Worm (Caenorhabditis elegans) whole organism, L1 larva: ENCODE data around the gene ZK809.5.

Experiments used
- C34B4.2 ChIP-seq: sonication (generic microtip); optimal IDR thresholded peaks from 2 replicates; lab custom pipeline; 2017; ENCODE audit warnings: mild to moderate bottlenecking, missing genetic modification characterization, missing compliant biosample characterization
- Y116A8C.19 ChIP-seq: sonication (generic microtip); optimal IDR thresholded peaks from 2 replicates; lab custom pipeline; 2016; ENCODE audit warnings: missing compliant biosample characterization, missing genetic modification characterization, borderline replicate concordance
- ama-1 ChIP-seq: fragments of 150-350 bp; optimal IDR thresholded peaks from 2 replicates; lab custom pipeline; 2014
- ceh-63 ChIP-seq: fragments of 200-800 bp; sonication (Bioruptor generic); optimal IDR thresholded peaks from 2 replicates; lab custom pipeline; 2018; ENCODE audit warnings: mild to moderate bottlenecking, missing genetic modification characterization, missing compliant biosample characterization
- ceh-88 ChIP-seq: fragments of 200-800 bp; sonication (Bioruptor generic); IDR thresholded peaks from 2 replicates; pipeline ENCODE4 v1.3.6; 2022; ENCODE audit warnings: missing genetic modification characterization, missing compliant biosample characterization
- ceh-90 ChIP-seq: sonication (generic microtip); optimal IDR thresholded peaks from 2 replicates; lab custom pipeline; 2016; ENCODE audit warnings: missing genetic modification characterization, missing compliant biosample characterization
- ces-1 ChIP-seq: fragments of 150-350 bp; optimal IDR thresholded peaks from 2 replicates; lab custom pipeline; 2014; ENCODE audit warnings: missing biosample characterization, missing genetic modification reagents, missing genetic modification characterization
- dsc-1 ChIP-seq: sonication (generic microtip); optimal IDR thresholded peaks from 2 replicates; lab custom pipeline; 2016; ENCODE audit warnings: mild to moderate bottlenecking, missing genetic modification characterization, missing compliant biosample characterization
- elt-3 ChIP-seq, 6 experiments: fragments of 150-350 bp in 1 of 6; sonication (generic microtip); optimal IDR thresholded peaks; 2 replicates each; lab custom pipeline; 2017 to 2018; ENCODE audit warnings: missing biosample characterization in 6 of 6, missing genetic modification characterization in 6 of 6, inconsistent platforms in 1 of 6
- fkh-10 ChIP-seq: sonication (generic microtip); optimal IDR thresholded peaks from 2 replicates; lab custom pipeline; 2017; ENCODE audit warnings: missing biosample characterization, missing genetic modification reagents, missing genetic modification characterization
- fkh-8 ChIP-seq: sonication (generic microtip); optimal IDR thresholded peaks from 2 replicates; lab custom pipeline; 2016; ENCODE audit warnings: mild to moderate bottlenecking, missing genetic modification characterization, missing compliant biosample characterization
- fos-1 ChIP-seq: fragments of 150-350 bp; optimal IDR thresholded peaks from 2 replicates; lab custom pipeline; 2014; ENCODE audit warnings: missing biosample characterization, missing genetic modification characterization
- irx-1 ChIP-seq: sonication (generic microtip); optimal IDR thresholded peaks from 2 replicates; lab custom pipeline; 2016; ENCODE audit warnings: missing genetic modification characterization, missing compliant biosample characterization
- jun-1 ChIP-seq: fragments of 150-350 bp; optimal IDR thresholded peaks from 2 replicates; lab custom pipeline; 2014; ENCODE audit warnings: missing biosample characterization, missing genetic modification reagents, missing genetic modification characterization
- lin-13 ChIP-seq: fragments of 150-350 bp; optimal IDR thresholded peaks from 2 replicates; lab custom pipeline; 2014; ENCODE audit warnings: missing biosample characterization, missing genetic modification reagents, missing genetic modification characterization
- lin-14 ChIP-seq: fragments of 200-800 bp; sonication (Bioruptor generic); optimal IDR thresholded peaks from 2 replicates; lab custom pipeline; 2018; ENCODE audit warnings: mild to moderate bottlenecking, missing genetic modification characterization, moderate library complexity, missing compliant biosample characterization
- lin-15B ChIP-seq: fragments of 150-350 bp; sonication (generic microtip); optimal IDR thresholded peaks from 3 replicates; lab custom pipeline; 2014; ENCODE audit warnings: missing biosample characterization, missing genetic modification characterization
- lin-39 ChIP-seq: fragments of 150-350 bp; optimal IDR thresholded peaks from 2 replicates; lab custom pipeline; 2014; ENCODE audit warnings: missing biosample characterization, missing genetic modification reagents, missing genetic modification characterization
- lir-3 ChIP-seq: sonication (generic microtip); optimal IDR thresholded peaks from 2 replicates; lab custom pipeline; 2016; ENCODE audit warnings: mild to moderate bottlenecking, missing genetic modification characterization, moderate library complexity, missing compliant biosample characterization; ENCODE audit not compliant: poor library complexity
- lsy-2 ChIP-seq, 2 experiments: fragments of 150-350 bp; optimal IDR thresholded peaks; 2 replicates each; lab custom pipeline; 2014; ENCODE audit warnings: missing biosample characterization in 2 of 2, missing genetic modification characterization in 2 of 2
- mdl-1 ChIP-seq, 2 experiments: fragments of 150-350 bp; optimal IDR thresholded peaks; 2 replicates each; lab custom pipeline; 2014 to 2017; ENCODE audit warnings: missing biosample characterization in 2 of 2, missing genetic modification characterization in 2 of 2, inconsistent platforms in 1 of 2
- mep-1 ChIP-seq: fragments of 150-350 bp; optimal IDR thresholded peaks from 2 replicates; lab custom pipeline; 2014; ENCODE audit warnings: missing biosample characterization, missing genetic modification characterization
- nhr-12 ChIP-seq: sonication (generic microtip); optimal IDR thresholded peaks from 2 replicates; lab custom pipeline; 2017; ENCODE audit warnings: missing biosample characterization, missing genetic modification characterization
- nhr-19 ChIP-seq: fragments of 200-800 bp; sonication (Bioruptor generic); conservative IDR thresholded peaks from 2 replicates; pipeline ENCODE4 v1.3.6; 2022; ENCODE audit warnings: missing genetic modification characterization, missing compliant biosample characterization
- nhr-28 ChIP-seq: fragments of 150-350 bp; optimal IDR thresholded peaks from 2 replicates; lab custom pipeline; 2014; ENCODE audit warnings: missing biosample characterization, missing genetic modification characterization
- nhr-47 ChIP-seq: sonication (generic microtip); optimal IDR thresholded peaks from 2 replicates; lab custom pipeline; 2016; ENCODE audit warnings: mild to moderate bottlenecking, missing genetic modification characterization, moderate library complexity, missing compliant biosample characterization
- nhr-71 ChIP-seq: sonication (generic microtip); optimal IDR thresholded peaks from 2 replicates; lab custom pipeline; 2016; ENCODE audit warnings: mild to moderate bottlenecking, missing genetic modification characterization, moderate library complexity, missing compliant biosample characterization
- nhr-77 ChIP-seq: fragments of 150-350 bp; optimal IDR thresholded peaks from 2 replicates; lab custom pipeline; 2014; ENCODE audit warnings: missing biosample characterization, missing genetic modification characterization
- pqm-1 ChIP-seq: sonication (generic microtip); optimal IDR thresholded peaks from 3 replicates; lab custom pipeline; 2017; ENCODE audit warnings: missing biosample characterization, missing genetic modification characterization
- snpc-4 ChIP-seq: fragments of 150-350 bp; optimal IDR thresholded peaks from 2 replicates; lab custom pipeline; 2014; ENCODE audit warnings: missing biosample characterization, missing genetic modification characterization
- sox-4 ChIP-seq: sonication (generic microtip); optimal IDR thresholded peaks from 2 replicates; lab custom pipeline; 2016; ENCODE audit warnings: missing genetic modification characterization, missing compliant biosample characterization
- sptf-1 ChIP-seq: fragments of 150-350 bp; optimal IDR thresholded peaks from 2 replicates; lab custom pipeline; 2014; ENCODE audit warnings: missing biosample characterization, missing genetic modification characterization
- sup-37 ChIP-seq: fragments of 200-800 bp; sonication (Bioruptor generic); optimal IDR thresholded peaks from 2 replicates; lab custom pipeline; 2018; ENCODE audit warnings: mild to moderate bottlenecking, missing genetic modification characterization, missing compliant biosample characterization
- swsn-7 ChIP-seq: sonication (generic microtip); optimal IDR thresholded peaks from 2 replicates; lab custom pipeline; 2016; ENCODE audit warnings: missing genetic modification characterization, missing compliant biosample characterization
- tbx-2 ChIP-seq: sonication (generic microtip); optimal IDR thresholded peaks from 2 replicates; lab custom pipeline; 2016; ENCODE audit warnings: missing genetic modification characterization, missing compliant biosample characterization
- tlp-1 ChIP-seq: fragments of 150-350 bp; optimal IDR thresholded peaks from 2 replicates; lab custom pipeline; 2014; ENCODE audit warnings: missing biosample characterization, missing genetic modification characterization
- unc-130 ChIP-seq: fragments of 150-350 bp; optimal IDR thresholded peaks from 2 replicates; lab custom pipeline; 2017; ENCODE audit warnings: missing biosample characterization, missing genetic modification characterization, inconsistent platforms
- unc-30 ChIP-seq: sonication (generic microtip); optimal IDR thresholded peaks from 2 replicates; lab custom pipeline; 2017; ENCODE audit warnings: missing biosample characterization, missing genetic modification characterization
- unc-62 ChIP-seq: fragments of 150-350 bp; optimal IDR thresholded peaks from 2 replicates; lab custom pipeline; 2014; ENCODE audit warnings: missing biosample characterization, missing genetic modification reagents, missing genetic modification characterization
- unc-98 ChIP-seq: fragments of 200-800 bp; sonication (Bioruptor generic); IDR thresholded peaks from 2 replicates; pipeline ENCODE4 v1.3.6; 2022; ENCODE audit warnings: missing genetic modification characterization, missing compliant biosample characterization
- vab-15 ChIP-seq: sonication (generic microtip); optimal IDR thresholded peaks from 2 replicates; lab custom pipeline; 2017; ENCODE audit warnings: missing genotype, mild to moderate bottlenecking, missing genetic modification characterization, missing compliant biosample characterization
- zag-1 ChIP-seq: fragments of 150-350 bp; optimal IDR thresholded peaks from 2 replicates; lab custom pipeline; 2014; ENCODE audit warnings: missing biosample characterization, missing genetic modification characterization
- zip-4 ChIP-seq: fragments of 200-800 bp; sonication (Bioruptor generic); optimal IDR thresholded peaks from 2 replicates; lab custom pipeline; 2018; ENCODE audit warnings: mild to moderate bottlenecking, missing genetic modification characterization, moderate library complexity, missing compliant biosample characterization
- ztf-4 ChIP-seq: fragments of 150-350 bp; optimal IDR thresholded peaks from 2 replicates; lab custom pipeline; 2014; ENCODE audit warnings: missing biosample characterization, missing genetic modification characterization

Gene ZK809.5

ce11 chrIV:11673543-11673942, 17.0 kb downstream of the ZK809.5 start, which contains the start of gene inx-8:
Gene inx-8 (plus strand): TSS chrIV:11673843.
- no peak for TF ChIP-seq snpc-4
- TF ChIP-seq tlp-1, result no peak
- no peak for TF ChIP-seq ceh-63 (GFP tag; lab: Kevin White, UChicago)
- no peak for TF ChIP-seq fkh-8
- no peak for TF ChIP-seq lin-39 (tag; lab: Kevin White, UChicago)
- TF ChIP-seq unc-30, result no peak
- TF ChIP-seq lin-15B (tag; lab: Kevin White, UChicago), result no peak
- no peak for TF ChIP-seq irx-1 (tag; lab: Kevin White, UChicago)
- TF ChIP-seq sptf-1 (tag; lab: Kevin White, UChicago), result no peak
- no peak for TF ChIP-seq ces-1
- TF ChIP-seq nhr-28 (tag; lab: Kevin White, UChicago), result no peak
- TF ChIP-seq pqm-1 (tag; lab: Kevin White, UChicago), result no peak
- TF ChIP-seq lir-3 (tag; lab: Kevin White, UChicago), result no peak
- TF ChIP-seq tbx-2 (tag; lab: Kevin White, UChicago), result no peak
- no peak for TF ChIP-seq dsc-1 (tag; lab: Kevin White, UChicago)
- no peak for TF ChIP-seq nhr-47 (tag; lab: Kevin White, UChicago)
- no peak for TF ChIP-seq sup-37 (GFP tag; lab: Kevin White, UChicago)
- TF ChIP-seq, all 84 proteins: peak for 0

ce11 chrIV:11676054-11676453, 19.5 kb downstream of the ZK809.5 start, which contains the start of gene inx-9:
Gene inx-9 (plus strand): TSS chrIV:11676354.
- no peak for TF ChIP-seq lin-13 (GFP tag; lab: Kevin White, UChicago)
- TF ChIP-seq ama-1 (lab: Kevin White, UChicago), result no peak
- TF ChIP-seq lsy-2 (tag; optimal IDR thresholded peaks at IDR 0.05; lab: Kevin White, UChicago), result no peak
- TF ChIP-seq mdl-1 (tag; optimal IDR thresholded peaks at IDR 0.05; lab: Kevin White, UChicago), result no peak
- no peak for TF ChIP-seq nhr-77 (tag; lab: Kevin White, UChicago)
- no peak for TF ChIP-seq Y116A8C.19 (tag; lab: Kevin White, UChicago)
- TF ChIP-seq pqm-1 (tag; lab: Kevin White, UChicago), result no peak
- no peak for TF ChIP-seq sox-4 (tag; lab: Kevin White, UChicago)
- no peak for TF ChIP-seq vab-15 (tag; lab: Kevin White, UChicago)
- TF ChIP-seq nhr-19 (GFP tag; lab: Robert Waterston, UW), result no peak
- no peak for TF ChIP-seq ceh-88
- TF ChIP-seq swsn-7 (tag; lab: Kevin White, UChicago), result no peak
- no peak for TF ChIP-seq mep-1 (tag; lab: Kevin White, UChicago)
- TF ChIP-seq elt-3 (tag; optimal IDR thresholded peaks at IDR 0.05; lab: Kevin White, UChicago), result no peak
- TF ChIP-seq ztf-4 (tag; lab: Kevin White, UChicago), result no peak
- no peak for TF ChIP-seq jun-1 (tag; lab: Kevin White, UChicago)
- TF ChIP-seq unc-62 (GFP tag; lab: Kevin White, UChicago), result no peak
- TF ChIP-seq lin-14 (GFP tag; lab: Kevin White, UChicago), result no peak

DNA sequence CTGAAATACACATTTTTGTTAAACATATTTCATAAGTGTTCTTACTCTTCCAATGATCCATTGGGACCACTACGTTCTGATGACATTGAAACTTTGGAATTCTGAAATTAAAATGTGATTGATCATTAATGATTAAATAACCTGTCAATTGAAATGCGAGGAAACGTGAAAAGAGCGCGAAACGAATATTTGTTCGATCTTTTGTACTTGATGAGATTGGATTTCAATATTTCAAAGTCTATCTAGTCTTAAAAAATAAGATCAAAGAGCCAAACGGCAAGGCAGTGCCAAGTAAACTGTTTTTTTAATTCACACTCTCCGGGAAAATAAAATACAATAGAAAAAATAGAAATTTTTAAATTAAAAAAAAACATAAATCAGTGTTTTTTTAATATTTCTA, 25.4 kb downstream of the ZK809.5 start, which contains the start of gene ZK792.4:
ZK792.4 (minus strand) TSS at position 101 of the 400 bp plus-strand sequence.
- TF ChIP-seq unc-62 (GFP tag; lab: Kevin White, UChicago), result no peak
- TF ChIP-seq unc-98 (GFP tag; lab: Robert Waterston, UW), result no peak
- no peak for TF ChIP-seq ceh-90 (tag; lab: Kevin White, UChicago)
- no peak for TF ChIP-seq fkh-10 (GFP tag; lab: Kevin White, UChicago)
- TF ChIP-seq nhr-12 (tag; lab: Kevin White, UChicago), result no peak
- no peak for TF ChIP-seq zag-1 (tag; lab: Kevin White, UChicago)
- no peak for TF ChIP-seq lsy-2 (tag; optimal IDR thresholded peaks at IDR 0.05; lab: Kevin White, UChicago)
- no peak for TF ChIP-seq ztf-4 (tag; lab: Kevin White, UChicago)
- no peak for TF ChIP-seq C34B4.2 (tag; lab: Kevin White, UChicago)
- no peak for TF ChIP-seq unc-130 (tag; lab: Kevin White, UChicago)
- no peak for TF ChIP-seq fos-1 (tag; lab: Kevin White, UChicago)
- TF ChIP-seq zip-4 (GFP tag; lab: Kevin White, UChicago), result no peak
- TF ChIP-seq nhr-71 (tag; lab: Kevin White, UChicago), result no peak
